Fruit fly (Drosophila melanogaster): ENCODE results near the gene Cpr66D.

Cpr66D gene

DNA sequence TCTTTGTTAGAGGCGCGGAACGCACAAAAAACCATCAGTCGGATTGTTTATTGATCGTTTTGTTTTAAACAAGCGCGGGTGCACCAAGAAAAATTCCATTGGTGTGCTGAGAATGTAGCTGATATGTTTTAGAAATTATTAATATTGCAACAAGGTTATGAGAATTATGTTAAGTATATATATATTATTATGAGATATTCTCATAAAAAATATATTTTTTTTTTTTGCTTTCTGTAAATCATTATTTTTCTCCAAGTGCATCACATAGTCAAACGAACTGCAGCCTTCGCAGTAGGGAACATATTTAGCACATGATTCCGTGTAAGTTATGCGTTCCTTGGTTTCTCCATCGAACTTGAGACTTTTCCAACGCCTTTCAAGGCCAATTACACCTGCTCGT, 11.3 kb upstream of the Cpr66D start (continued):
- TF ChIP-seq HLHmδ (GFP tag; optimal IDR thresholded peaks at IDR 0.05) (no peak), CG1792 (GFP tag; optimal IDR thresholded peaks at IDR 0.05) (no peak), aop (GFP tag; IDR thresholded peaks at IDR 0.05) (no peak), CG1602 (GFP tag; optimal IDR thresholded peaks at IDR 0.05) (no peak), sd (tag; optimal IDR thresholded peaks at IDR 0.05) (no peak), CG18764 (GFP tag; optimal IDR thresholded peaks at IDR 0.05) (peak; percentile 19), CG9876 (GFP tag; optimal IDR thresholded peaks at IDR 0.05) (no peak), CG8089 (GFP tag; optimal IDR thresholded peaks at IDR 0.05) (no peak), CG7963 (GFP tag; IDR thresholded peaks at IDR 0.05; ENCODE audit: partially characterized antibody) (no peak), jing (GFP tag; optimal IDR thresholded peaks at IDR 0.05) (no peak), CG8765 (GFP tag; IDR thresholded peaks at IDR 0.05) (no peak), CG8281 (tag; optimal IDR thresholded peaks at IDR 0.05) (peak; percentile 36), Side (GFP tag; optimal IDR thresholded peaks at IDR 0.05) (no peak), Dbx (GFP tag; IDR thresholded peaks at IDR 0.05) (0 out of 3 replicates have a peak, but pooled peaks have one; percentile 40), her (GFP tag; optimal IDR thresholded peaks at IDR 0.05) (no peak), CG9817 (tag; optimal IDR thresholded peaks at IDR 0.05) (peak; percentile 37), gsb (GFP tag; IDR thresholded peaks at IDR 0.05) (peak; percentile 78), CG18599 (GFP tag; optimal IDR thresholded peaks at IDR 0.05) (peak; percentile 60), hth (optimal IDR thresholded peaks at IDR 0.05) (no peak), sens (GFP tag) (peak; percentile 88), CG7745 (tag; optimal IDR thresholded peaks at IDR 0.05) (no peak), CG8290 (GFP tag; optimal IDR thresholded peaks at IDR 0.05) (no peak), CG8290 (tag; optimal IDR thresholded peaks at IDR 0.05) (no peak), Ets65A (GFP tag) (no peak), CkIIα-i1 (GFP tag; IDR thresholded peaks at IDR 0.05) (no peak), Med (GFP tag) (peak; percentile 63), CG17912 (GFP tag; optimal IDR thresholded peaks at IDR 0.05) (no peak), sim (GFP tag; IDR thresholded peaks at IDR 0.05) (no peak), kay (GFP tag; optimal IDR thresholded peaks at IDR 0.05) (no peak), Hr3 (GFP tag; optimal IDR thresholded peaks at IDR 0.05) (peak; percentile 33), ssp (GFP tag; IDR thresholded peaks at IDR 0.05) (peak; percentile 71), CG16863 (GFP tag; optimal IDR thresholded peaks at IDR 0.05) (no peak), chm (GFP tag; IDR thresholded peaks at IDR 0.05) (no peak), luna (GFP tag; optimal IDR thresholded peaks at IDR 0.05) (no peak), emc (GFP tag; optimal IDR thresholded peaks at IDR 0.05) (no peak), Bgb (GFP tag; IDR thresholded peaks at IDR 0.05; ENCODE audit: partially characterized antibody) (no peak), CG4820 (GFP tag; optimal IDR thresholded peaks at IDR 0.05) (no peak), oc (tag; optimal IDR thresholded peaks at IDR 0.05) (no peak), Scr (GFP tag; IDR thresholded peaks at IDR 0.05; ENCODE audit: partially characterized antibody) (no peak), D19A (tag; optimal IDR thresholded peaks at IDR 0.05) (peak; percentile 61), cas (GFP tag; IDR thresholded peaks at IDR 0.05) (0 out of 2 replicates have a peak, but pooled peaks have one; percentile 11), pzg (GFP tag; optimal IDR thresholded peaks at IDR 0.05) (no peak), CG10209 (GFP tag; optimal IDR thresholded peaks at IDR 0.05) (peak; percentile 31), bab2 (GFP tag; optimal IDR thresholded peaks at IDR 0.05) (no peak), jumu (GFP tag; optimal IDR thresholded peaks at IDR 0.05) (no peak), CrebB (tag; optimal IDR thresholded peaks at IDR 0.05) (no peak), CG18619 (GFP tag; optimal IDR thresholded peaks at IDR 0.05) (no peak), Dip3 (GFP tag; optimal IDR thresholded peaks at IDR 0.05) (no peak), Doc3 (GFP tag; IDR thresholded peaks at IDR 0.05; ENCODE audit: partially characterized antibody) (no peak), CG6854 (GFP tag; optimal IDR thresholded peaks at IDR 0.05) (no peak), pros (GFP tag; optimal IDR thresholded peaks at IDR 0.05) (no peak), Atf6 (GFP tag; IDR thresholded peaks at IDR 0.05) (peak; percentile 40; the same call in 1 of the 2 replicates), Six4 (GFP tag; optimal IDR thresholded peaks at IDR 0.05) (peak; percentile 70)
